Fruit fly (Drosophila melanogaster) whole organism, embryonic: Measurements from ENCODE around the gene CG6481.

Experiments used
- Ada2b ChIP-seq: fragments of 200-800 bp; sonication (Bioruptor generic); IDR thresholded peaks from 2 replicates; pipeline ENCODE4 v1.3.6; 2022; ENCODE audit warnings: missing biosample characterization, missing genetic modification characterization
- Atf-2 ChIP-seq: fragments of 200-800 bp; sonication (Bioruptor generic); optimal IDR thresholded peaks from 2 replicates; lab custom pipeline; 2016; ENCODE audit warnings: missing biosample characterization, missing genetic modification characterization
- BtbVII ChIP-seq: fragments of 200-800 bp; sonication (Bioruptor generic); optimal IDR thresholded peaks from 3 replicates; lab custom pipeline; 2017; ENCODE audit warnings: missing biosample characterization, mild to moderate bottlenecking, missing genetic modification characterization
- CG10431 ChIP-seq: fragments of 200-800 bp; sonication (Bioruptor generic); optimal IDR thresholded peaks from 3 replicates; lab custom pipeline; 2018; ENCODE audit warnings: missing biosample characterization, mild to moderate bottlenecking, missing genetic modification characterization
- CG10979 ChIP-seq: fragments of 200-800 bp; sonication (Bioruptor generic); optimal IDR thresholded peaks from 2 replicates; lab custom pipeline; 2018; ENCODE audit warnings: missing biosample characterization, mild to moderate bottlenecking, missing genetic modification characterization, moderate library complexity
- CG11504 ChIP-seq: fragments of 200-800 bp; sonication (Bioruptor generic); optimal IDR thresholded peaks from 3 replicates; lab custom pipeline; 2019; ENCODE audit warnings: missing biosample characterization, mild to moderate bottlenecking, missing genetic modification characterization, moderate library complexity
- CG12155 ChIP-seq: fragments of 200-800 bp; sonication (Bioruptor generic); optimal IDR thresholded peaks from 3 replicates; lab custom pipeline; 2016; ENCODE audit warnings: missing biosample characterization, missing genetic modification characterization
- CG12219 ChIP-seq: fragments of 200-800 bp; sonication (Bioruptor generic); optimal IDR thresholded peaks from 3 replicates; lab custom pipeline; 2018; ENCODE audit warnings: missing biosample characterization, mild to moderate bottlenecking, missing genetic modification characterization
- CG12236 ChIP-seq: fragments of 200-800 bp; sonication (Bioruptor generic); optimal IDR thresholded peaks from 2 replicates; lab custom pipeline; 2016; ENCODE audit warnings: missing biosample characterization, missing genetic modification characterization
- CG1647 ChIP-seq: fragments of 200-800 bp; sonication (Bioruptor generic); optimal IDR thresholded peaks from 3 replicates; lab custom pipeline; 2016; ENCODE audit warnings: missing biosample characterization, missing genetic modification characterization
- CG17612 ChIP-seq: fragments of 200-800 bp; sonication (Bioruptor generic); IDR thresholded peaks from 2 replicates; pipeline ENCODE4 v1.3.6; 2022; ENCODE audit warnings: missing biosample characterization, missing genetic modification characterization
- CG17802 ChIP-seq: fragments of 200-800 bp; sonication (Bioruptor generic); optimal IDR thresholded peaks from 2 replicates; lab custom pipeline; 2018; ENCODE audit warnings: missing biosample characterization, mild to moderate bottlenecking, missing genetic modification characterization, moderate library complexity
- CG18262 ChIP-seq: fragments of 200-800 bp; optimal IDR thresholded peaks from 3 replicates; lab custom pipeline; 2019; ENCODE audit warnings: missing biosample characterization, mild to moderate bottlenecking, missing genetic modification characterization, moderate library complexity
- CG18599 ChIP-seq: fragments of 200-800 bp; sonication (Bioruptor generic); optimal IDR thresholded peaks from 3 replicates; lab custom pipeline; 2017; ENCODE audit warnings: missing biosample characterization, missing genetic modification characterization, mild to moderate bottlenecking, moderate library complexity, missing genetic modification reagents
- CG4617 ChIP-seq: fragments of 200-800 bp; sonication (Bioruptor generic); optimal IDR thresholded peaks from 3 replicates; lab custom pipeline; 2016; ENCODE audit warnings: missing biosample characterization, missing genetic modification characterization, borderline replicate concordance
- CG4854 ChIP-seq: fragments of 200-800 bp; sonication (Bioruptor generic); optimal IDR thresholded peaks from 2 replicates; lab custom pipeline; 2016; ENCODE audit warnings: missing biosample characterization, missing genetic modification characterization, inconsistent platforms
- CG6791 ChIP-seq: fragments of 200-800 bp; sonication (Bioruptor generic); IDR thresholded peaks from 3 replicates; pipeline ENCODE4 v1.3.6; 2022; ENCODE audit warnings: missing biosample characterization, missing genetic modification characterization; ENCODE audit not compliant: partially characterized antibody
- CG6854 ChIP-seq: fragments of 200-800 bp; sonication (Bioruptor generic); optimal IDR thresholded peaks from 3 replicates; lab custom pipeline; 2017; ENCODE audit warnings: missing biosample characterization, mild to moderate bottlenecking, missing genetic modification characterization
- CG7745 ChIP-seq: fragments of 200-800 bp; sonication (Bioruptor generic); optimal IDR thresholded peaks from 2 replicates; lab custom pipeline; 2018; ENCODE audit warnings: missing biosample characterization, mild to moderate bottlenecking, missing genetic modification characterization, moderate library complexity
- Drgx ChIP-seq: fragments of 200-800 bp; sonication (Bioruptor generic); IDR thresholded peaks from 2 replicates; pipeline ENCODE4 v1.3.6; 2022; ENCODE audit warnings: missing biosample characterization, missing genetic modification characterization
- HLHmδ ChIP-seq: fragments of 200-800 bp; sonication (Bioruptor generic); optimal IDR thresholded peaks from 2 replicates; lab custom pipeline; 2018; ENCODE audit warnings: missing biosample characterization, mild to moderate bottlenecking, missing genetic modification characterization, moderate library complexity
- Kr ChIP-seq: fragments of 200-800 bp; sonication (Bioruptor generic); optimal IDR thresholded peaks from 2 replicates; lab custom pipeline; 2017; ENCODE audit warnings: missing biosample characterization, mild to moderate bottlenecking, missing genetic modification characterization
- Mes4 ChIP-seq: fragments of 200-800 bp; sonication (Bioruptor generic); optimal IDR thresholded peaks from 2 replicates; lab custom pipeline; 2016; ENCODE audit warnings: missing biosample characterization, missing genetic modification characterization
- Oli ChIP-seq: fragments of 200-800 bp; sonication (Bioruptor generic); optimal IDR thresholded peaks from 2 replicates; lab custom pipeline; 2018; ENCODE audit warnings: missing biosample characterization, mild to moderate bottlenecking, missing genetic modification characterization, moderate library complexity
- Optix ChIP-seq: fragments of 200-800 bp; sonication (Bioruptor generic); IDR thresholded peaks from 3 replicates; pipeline ENCODE4 v1.3.6; 2022; ENCODE audit warnings: missing biosample characterization, missing genetic modification characterization
- Rfx ChIP-seq: fragments of 200-800 bp; sonication (Bioruptor generic); IDR thresholded peaks from 2 replicates; pipeline ENCODE4 v1.3.6; 2022; ENCODE audit warnings: missing biosample characterization, missing genetic modification characterization
- Xbp1 ChIP-seq: fragments of 200-800 bp; sonication (Bioruptor generic); optimal IDR thresholded peaks from 3 replicates; lab custom pipeline; 2016; ENCODE audit warnings: missing biosample characterization, mild to moderate bottlenecking, missing genetic modification characterization
- ap ChIP-seq: fragments of 200-800 bp; sonication (Bioruptor generic); IDR thresholded peaks from 2 replicates; pipeline ENCODE4 v1.3.6; 2022; ENCODE audit warnings: missing biosample characterization, missing genetic modification characterization
- ato ChIP-seq: fragments of 200-800 bp; sonication (Bioruptor generic); IDR thresholded peaks from 2 replicates; pipeline ENCODE4 v1.3.6; 2022; ENCODE audit warnings: missing biosample characterization, missing genetic modification characterization; ENCODE audit not compliant: partially characterized antibody
- bcd ChIP-seq: fragments of 200-800 bp; sonication (Bioruptor generic); optimal IDR thresholded peaks from 2 replicates; lab custom pipeline; 2017; ENCODE audit warnings: missing biosample characterization, mild to moderate bottlenecking, missing genetic modification characterization
- bsh ChIP-seq, 2 experiments: fragments of 200-800 bp; sonication (Bioruptor generic); optimal IDR thresholded peaks; 2 replicates each; lab custom pipeline; 2017 to 2018; ENCODE audit warnings: mild to moderate bottlenecking in 2 of 2, missing biosample characterization in 2 of 2, missing genetic modification characterization in 2 of 2, moderate library complexity in 1 of 2
- cad ChIP-seq: fragments of >200 bp; optimal IDR thresholded peaks from 2 replicates; lab custom pipeline; 2017; ENCODE audit warnings: missing biosample characterization, missing genetic modification characterization
- crol ChIP-seq: fragments of 200-800 bp; sonication (Bioruptor generic); IDR thresholded peaks from 2 replicates; pipeline ENCODE4 v1.3.6; 2022; ENCODE audit warnings: missing biosample characterization, missing genetic modification characterization
- esg ChIP-seq: fragments of 200-800 bp; sonication (Bioruptor generic); conservative IDR thresholded peaks from 2 replicates; pipeline ENCODE4 v1.3.6; 2022; ENCODE audit warnings: missing biosample characterization, missing genetic modification characterization
- gcm ChIP-seq: fragments of 200-800 bp; sonication (Bioruptor generic); optimal IDR thresholded peaks from 2 replicates; lab custom pipeline; 2019; ENCODE audit warnings: missing biosample characterization, mild to moderate bottlenecking, missing genetic modification characterization, moderate library complexity
- gcm2 ChIP-seq: fragments of 200-800 bp; sonication (Bioruptor generic); optimal IDR thresholded peaks from 2 replicates; lab custom pipeline; 2016; ENCODE audit warnings: missing biosample characterization, missing genetic modification characterization
- mam ChIP-seq: fragments of 200-800 bp; sonication (Bioruptor generic); optimal IDR thresholded peaks from 3 replicates; lab custom pipeline; 2016; ENCODE audit warnings: missing biosample characterization, missing genetic modification characterization
- nom ChIP-seq: fragments of 200-800 bp; sonication (Bioruptor generic); optimal IDR thresholded peaks from 2 replicates; lab custom pipeline; 2017; ENCODE audit warnings: missing biosample characterization, missing genetic modification characterization, mild to moderate bottlenecking, moderate library complexity, missing genetic modification reagents
- pho ChIP-seq: fragments of 200-800 bp; sonication (Bioruptor generic); optimal IDR thresholded peaks from 2 replicates; lab custom pipeline; 2016; ENCODE audit warnings: missing biosample characterization, missing genetic modification characterization
- phol ChIP-seq: fragments of 200-800 bp; sonication (Bioruptor generic); optimal IDR thresholded peaks from 3 replicates; lab custom pipeline; 2018; ENCODE audit warnings: missing biosample characterization, mild to moderate bottlenecking, missing genetic modification characterization, moderate library complexity
- row ChIP-seq: fragments of 200-800 bp; sonication (Bioruptor generic); IDR thresholded peaks from 3 replicates; pipeline ENCODE4 v1.3.6; 2022; ENCODE audit warnings: missing biosample characterization, missing genetic modification characterization
- schlank ChIP-seq: fragments of 200-800 bp; sonication (Bioruptor generic); optimal IDR thresholded peaks from 2 replicates; lab custom pipeline; 2018; ENCODE audit warnings: missing biosample characterization, mild to moderate bottlenecking, missing genetic modification characterization
- sens ChIP-seq: fragments of 200-800 bp; sonication (Bioruptor generic); peaks from one replicate; lab custom pipeline; 2016; ENCODE audit warnings: missing biosample characterization, missing genetic modification characterization
- twi ChIP-seq: fragments of 200-800 bp; optimal IDR thresholded peaks from 2 replicates; lab custom pipeline; 2019; ENCODE audit warnings: missing biosample characterization, mild to moderate bottlenecking, missing genetic modification characterization, moderate library complexity
- zf30C ChIP-seq: fragments of 200-800 bp; sonication (Bioruptor generic); optimal IDR thresholded peaks from 3 replicates; lab custom pipeline; 2018; ENCODE audit warnings: missing biosample characterization, mild to moderate bottlenecking, missing genetic modification characterization

Gene CG6481

DNA sequence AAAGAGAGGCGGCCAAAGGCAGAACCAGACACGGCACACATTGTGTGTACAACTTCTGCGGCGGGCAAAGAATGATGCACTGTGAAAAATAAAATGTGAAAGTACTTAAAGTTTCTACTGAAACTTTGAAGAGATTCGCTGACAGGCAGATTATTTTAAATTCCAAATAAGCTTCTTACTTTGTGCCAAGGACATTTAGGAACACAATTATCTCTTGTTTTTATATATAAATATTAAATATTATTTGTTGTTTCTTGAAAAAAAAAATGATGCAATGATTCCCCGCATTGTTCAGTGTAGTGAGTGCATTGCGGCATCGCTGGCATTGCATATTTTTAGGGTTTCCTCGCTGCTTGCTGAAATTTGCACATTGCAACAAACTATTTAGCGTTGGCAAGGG, 42.7 kb upstream of the CG6481 start (continued):
- TF ChIP-seq schlank (tag; lab: Kevin White, UChicago) (no peak), row (0 out of 3 replicates have a peak, but pooled peaks have one; percentile 29), BtbVII (GFP tag; lab: Kevin White, UChicago) (no peak), sens (GFP tag; lab: Kevin White, UChicago) (no peak), CG7745 (tag; lab: Kevin White, UChicago) (no peak), phol (tag; lab: Kevin White, UChicago) (peak; percentile 0), esg (peak; percentile 24), Ada2b (peak; percentile 4; the same call in 1 of the 2 replicates), Rfx (GFP tag; lab: Robert Waterston, UW) (0 out of 2 replicates have a peak, but pooled peaks have one; percentile 7), CG12219 (GFP tag; lab: Kevin White, UChicago) (no peak), Atf-2 (no peak), cad (GFP tag; lab: Kevin White, UChicago) (no peak), CG11504 (peak; percentile 8), CG18262 (no peak), CG12236 (no peak), CG17802 (tag; lab: Kevin White, UChicago) (no peak)
- TF ChIP-seq, all 482 proteins: peak for 16

DNA sequence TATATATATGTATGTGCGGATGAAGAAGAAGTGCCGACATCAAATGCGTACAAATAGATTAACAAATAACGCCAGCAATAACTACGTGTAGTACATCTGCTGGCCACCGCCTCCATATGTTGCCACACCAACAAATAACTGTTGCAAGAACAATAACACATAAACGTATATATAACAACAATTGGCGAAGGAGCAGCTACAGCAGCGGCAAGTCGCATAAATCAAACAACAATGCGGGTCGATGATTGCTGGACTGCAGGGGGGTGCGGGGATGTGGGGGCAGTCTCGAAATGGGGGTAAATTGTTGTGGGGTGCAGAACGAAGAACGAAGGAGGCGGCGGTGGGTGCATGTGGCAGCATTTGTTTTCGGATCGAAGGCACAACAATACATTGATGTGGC, 38.3 kb upstream of the CG6481 start:
- TF ChIP-seq CG17612 (GFP tag; lab: Robert Waterston, UW) (no peak), CG4854 (GFP tag; lab: Kevin White, UChicago) (no peak), bcd (no peak), ato (GFP tag; lab: Robert Waterston, UW) (no peak), crol (peak; percentile 63), gcm (GFP tag; lab: Kevin White, UChicago) (peak; percentile 93), esg (no peak)
- TF ChIP-seq, all 482 proteins: peak for 2

DNA sequence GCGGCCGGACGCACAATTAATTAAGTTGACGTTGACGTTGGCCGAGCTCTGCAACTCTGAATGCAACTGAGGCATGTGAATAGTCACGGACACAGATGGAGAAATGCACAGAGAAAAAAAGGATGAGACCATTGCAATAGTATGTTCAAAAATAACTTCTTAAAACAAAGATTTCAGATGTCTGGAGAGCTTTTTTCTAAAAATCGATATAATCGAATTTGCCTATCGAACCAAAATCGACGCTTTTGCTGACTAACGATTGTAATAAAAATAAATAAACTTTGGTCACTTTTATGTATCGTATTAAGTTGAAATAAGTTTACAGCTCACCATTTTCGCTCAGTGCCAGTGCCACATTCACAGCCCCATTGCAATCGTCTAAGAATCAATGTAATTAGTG, 36.3 kb upstream of the CG6481 start:
- TF ChIP-seq Drgx (GFP tag; lab: Robert Waterston, UW) (peak; percentile 56), bsh (GFP tag; optimal IDR thresholded peaks at IDR 0.05; lab: Kevin White, UChicago) (peak in 1 of 2 experiments; percentile 22), mam (GFP tag; lab: Kevin White, UChicago) (no peak), CG6791 (GFP tag; lab: Robert Waterston, UW) (no peak), nom (GFP tag; lab: Kevin White, UChicago) (peak; percentile 17), CG12155 (no peak), CG4617 (GFP tag; lab: Kevin White, UChicago) (no peak), Oli (tag; lab: Kevin White, UChicago) (no peak), Optix (GFP tag; lab: Robert Waterston, UW) (no peak), CG18599 (GFP tag; lab: Kevin White, UChicago) (no peak)
- TF ChIP-seq, all 482 proteins: peak for 3

DNA sequence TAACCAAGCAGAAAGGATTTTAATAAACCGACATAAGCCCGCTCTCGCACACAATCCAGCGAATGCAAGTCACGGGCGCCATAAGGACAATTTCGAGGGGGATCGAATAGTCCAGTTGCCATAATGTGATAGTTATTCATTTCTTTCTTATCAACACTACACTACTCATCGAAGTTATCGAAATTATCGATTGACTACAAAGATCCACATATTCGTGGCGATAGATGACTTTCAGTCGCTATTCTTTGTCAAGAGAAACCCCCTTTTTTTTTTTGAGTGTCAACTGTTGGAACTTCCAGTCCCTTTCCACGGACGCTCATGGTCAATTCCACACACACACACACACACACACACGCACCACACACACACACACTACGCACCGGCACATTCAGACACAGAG, 32.3 kb upstream of the CG6481 start:
- TF ChIP-seq HLHmδ (no peak), Drgx (GFP tag; lab: Robert Waterston, UW) (peak; percentile 25; the same call in 1 of the 2 replicates), sens (GFP tag; lab: Kevin White, UChicago) (peak; percentile 14), nom (GFP tag; lab: Kevin White, UChicago) (peak; percentile 58), bsh (GFP tag; optimal IDR thresholded peaks at IDR 0.05; lab: Kevin White, UChicago) (peak in 1 of 2 experiments; percentile 45)

- no peak for TF ChIP-seq Kr (GFP tag; lab: Kevin White, UChicago)
- TF ChIP-seq CG6854 (GFP tag; lab: Kevin White, UChicago) = no peak
- no peak for TF ChIP-seq CG1647 (GFP tag; lab: Kevin White, UChicago)
- TF ChIP-seq Xbp1 (GFP tag; lab: Kevin White, UChicago) = no peak
- no peak for TF ChIP-seq Mes4 (GFP tag; lab: Kevin White, UChicago)
- no peak for TF ChIP-seq CG11504
- TF ChIP-seq pho = no peak
- TF ChIP-seq gcm2 (GFP tag; lab: Kevin White, UChicago) = no peak
- peak; percentile 32 for TF ChIP-seq zf30C (GFP tag; lab: Kevin White, UChicago)
- TF ChIP-seq ap (GFP tag; lab: Robert Waterston, UW) = no peak
- no peak for TF ChIP-seq CG10431 (GFP tag; lab: Kevin White, UChicago)
- no peak for TF ChIP-seq twi
- TF ChIP-seq CG10979 = peak; percentile 53
These were observed 30.2 kb upstream of the CG6481 start for dm6 chrX:18552451-18552850.
